Fruit fly (Drosophila melanogaster) whole organism, embryonic: Measurements from ENCODE around the gene Sws1.

Source experiments
- Asciz ChIP-seq: fragments of 200-800 bp; sonication (Bioruptor generic); optimal IDR thresholded peaks from 2 replicates; lab custom pipeline; 2017; ENCODE audit warnings: missing biosample characterization, mild to moderate bottlenecking, missing genetic modification characterization, missing genetic modification reagents
- CG7839 ChIP-seq: fragments of 200-800 bp; sonication (Bioruptor generic); optimal IDR thresholded peaks from 3 replicates; lab custom pipeline; 2018; ENCODE audit warnings: missing biosample characterization, mild to moderate bottlenecking, missing genetic modification characterization, moderate library complexity
- klu ChIP-seq: fragments of 200-800 bp; sonication (Bioruptor generic); IDR thresholded peaks from 2 replicates; pipeline ENCODE4 v1.3.6; 2022; ENCODE audit warnings: missing biosample characterization, missing genetic modification characterization
- sens-2 ChIP-seq: fragments of 200-800 bp; sonication (Bioruptor generic); IDR thresholded peaks from 2 replicates; pipeline ENCODE4 v1.3.6; 2022; ENCODE audit warnings: missing biosample characterization, missing genetic modification characterization

dm6 chr2L:2606725-2607124 is 31.9 kb upstream of the Sws1 start:
- TF ChIP-seq Asciz (GFP tag; lab: Kevin White, UChicago) (no peak), CG7839 (tag; lab: Kevin White, UChicago) (no peak), klu (GFP tag; lab: Robert Waterston, UW) (no peak), sens-2 (no peak)
